Fruit fly (Drosophila melanogaster): ENCODE measurements around the gene fit.

Gene fit

DNA sequence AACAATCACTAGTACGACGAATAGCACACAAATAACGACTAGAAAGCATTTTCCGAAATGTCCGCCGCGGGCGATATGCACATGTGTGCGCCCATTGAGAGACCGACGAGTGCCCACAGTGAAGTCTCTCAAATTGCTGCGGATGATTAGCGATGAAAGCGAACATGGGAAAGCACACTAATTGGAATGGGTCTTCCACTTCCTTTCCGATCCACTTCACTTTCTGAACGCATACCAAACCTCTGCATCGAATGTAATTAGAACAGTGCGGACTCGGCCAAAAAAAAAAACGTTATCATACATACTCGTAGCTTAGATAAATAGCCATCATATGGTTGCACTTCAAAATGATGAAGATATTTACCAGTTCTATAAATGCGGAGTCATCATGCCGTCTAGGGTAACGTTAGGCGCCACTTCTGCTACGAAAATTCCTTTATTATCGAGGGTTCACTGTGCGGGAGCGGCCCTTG is 34.2 kb downstream of the fit start:
- peak; percentile 3 for TF ChIP-seq HLH106 (tag; optimal IDR thresholded peaks at IDR 0.05)
- TF ChIP-seq CG9705 (GFP tag; optimal IDR thresholded peaks at IDR 0.05), result no peak
- no peak for TF ChIP-seq sv (GFP tag; optimal IDR thresholded peaks at IDR 0.05)
- TF ChIP-seq sage (GFP tag; optimal IDR thresholded peaks at IDR 0.05), result no peak
- peak in 1 of 2 experiments; percentile 23 for TF ChIP-seq foxo (GFP tag; optimal IDR thresholded peaks at IDR 0.05)
- no peak for TF ChIP-seq Hnf4 (GFP tag; optimal IDR thresholded peaks at IDR 0.05)
- peak; percentile 29 for TF ChIP-seq fru (GFP tag; optimal IDR thresholded peaks at IDR 0.05)
- TF ChIP-seq br (GFP tag; optimal IDR thresholded peaks at IDR 0.05), result peak; percentile 40
- peak; percentile 20 for TF ChIP-seq rgr (GFP tag; optimal IDR thresholded peaks at IDR 0.05)
- TF ChIP-seq Jra (GFP tag; optimal IDR thresholded peaks at IDR 0.05), result no peak
- TF ChIP-seq dl (GFP tag; optimal IDR thresholded peaks at IDR 0.05; ENCODE audit: insufficient read depth in 1 of 2, partially characterized antibody in 2 of 2), result no peak
- TF ChIP-seq h (GFP tag; optimal IDR thresholded peaks at IDR 0.05), result peak; percentile 51
- no peak for TF ChIP-seq Mio (GFP tag; optimal IDR thresholded peaks at IDR 0.05)
- TF ChIP-seq pan (optimal IDR thresholded peaks at IDR 0.05), result no peak
- peak; percentile 26 for TF ChIP-seq psq (GFP tag; optimal IDR thresholded peaks at IDR 0.05)
- peak; percentile 51 for TF ChIP-seq ey (GFP tag; optimal IDR thresholded peaks at IDR 0.05)
- TF ChIP-seq OdsH (GFP tag; optimal IDR thresholded peaks at IDR 0.05), result peak; percentile 0
- TF ChIP-seq Dif (GFP tag; optimal IDR thresholded peaks at IDR 0.05; ENCODE audit: partially characterized antibody), result no peak
- TF ChIP-seq dmrt93B (GFP tag; optimal IDR thresholded peaks at IDR 0.05), result peak; percentile 24
- no peak for TF ChIP-seq Dfd (GFP tag; optimal IDR thresholded peaks at IDR 0.05)
- TF ChIP-seq Rel (GFP tag; optimal IDR thresholded peaks at IDR 0.05), result no peak
- TF ChIP-seq Rel (tag; optimal IDR thresholded peaks at IDR 0.05), result peak; percentile 91
- TF ChIP-seq Vsx2 (GFP tag; optimal IDR thresholded peaks at IDR 0.05; ENCODE audit: partially characterized antibody), result no peak
- TF ChIP-seq usp (GFP tag; optimal IDR thresholded peaks at IDR 0.05), result no peak
- no peak for TF ChIP-seq Hr78 (GFP tag; optimal IDR thresholded peaks at IDR 0.05)
- peak; percentile 26 for TF ChIP-seq woc (GFP tag; optimal IDR thresholded peaks at IDR 0.05)
- no peak for TF ChIP-seq lola (GFP tag; optimal IDR thresholded peaks at IDR 0.05)
- TF ChIP-seq Abd-B (GFP tag; optimal IDR thresholded peaks at IDR 0.05), result no peak
- no peak for TF ChIP-seq GATAd (GFP tag; optimal IDR thresholded peaks at IDR 0.05)

DNA sequence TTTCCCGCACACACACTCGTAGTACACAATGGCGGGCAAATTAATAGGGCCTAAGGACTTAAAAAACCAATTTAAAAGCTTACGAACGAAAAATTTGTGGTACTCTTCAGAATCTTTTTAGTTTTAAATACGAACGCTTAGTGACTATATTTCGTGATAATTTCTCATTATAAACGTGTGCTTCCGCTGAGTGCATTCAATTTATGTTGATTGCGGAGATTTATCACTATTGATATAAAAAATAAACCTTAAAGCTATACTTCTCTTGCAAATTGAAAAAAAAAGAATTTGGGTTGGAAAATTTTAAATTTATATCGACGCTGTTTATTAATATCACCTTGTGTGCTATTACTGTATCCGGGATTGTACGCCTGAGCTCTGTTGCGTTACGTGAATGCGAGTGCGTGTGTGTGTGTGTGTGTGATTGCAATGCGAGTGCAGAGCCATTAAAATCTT is 35.2 kb downstream of the fit start:
- TF ChIP-seq Dif (GFP tag; optimal IDR thresholded peaks at IDR 0.05; ENCODE audit: partially characterized antibody), result no peak
- peak; percentile 93 for TF ChIP-seq psq (GFP tag; optimal IDR thresholded peaks at IDR 0.05)
- TF ChIP-seq lola (GFP tag; optimal IDR thresholded peaks at IDR 0.05), result no peak
- TF ChIP-seq CG9705 (GFP tag; optimal IDR thresholded peaks at IDR 0.05), result peak; percentile 91
- peak; percentile 94 for TF ChIP-seq rgr (GFP tag; optimal IDR thresholded peaks at IDR 0.05)
- TF ChIP-seq Dfd (GFP tag; optimal IDR thresholded peaks at IDR 0.05), result peak; percentile 87
- TF ChIP-seq HLH106 (tag; optimal IDR thresholded peaks at IDR 0.05), result peak; percentile 95
- TF ChIP-seq Vsx2 (GFP tag; optimal IDR thresholded peaks at IDR 0.05; ENCODE audit: partially characterized antibody), result no peak
- no peak for TF ChIP-seq Hr78 (GFP tag; optimal IDR thresholded peaks at IDR 0.05)
- no peak for TF ChIP-seq N (GFP tag; optimal IDR thresholded peaks at IDR 0.05)
- TF ChIP-seq pan (optimal IDR thresholded peaks at IDR 0.05), result no peak
- peak; percentile 71 for TF ChIP-seq dsf (GFP tag; optimal IDR thresholded peaks at IDR 0.05; ENCODE audit: borderline replicate concordance)
- peak; percentile 90 for TF ChIP-seq Jra (GFP tag; optimal IDR thresholded peaks at IDR 0.05)
- no peak for TF ChIP-seq Myc (optimal IDR thresholded peaks at IDR 0.05)
- TF ChIP-seq Abd-B (GFP tag; optimal IDR thresholded peaks at IDR 0.05), result no peak
- no peak for TF ChIP-seq Mio (GFP tag; optimal IDR thresholded peaks at IDR 0.05)
- TF ChIP-seq CG32264 (GFP tag; optimal IDR thresholded peaks at IDR 0.05), result peak; percentile 93
- TF ChIP-seq OdsH (GFP tag; optimal IDR thresholded peaks at IDR 0.05), result peak; percentile 97
- TF ChIP-seq fru (GFP tag; optimal IDR thresholded peaks at IDR 0.05), result peak; percentile 98
- no peak for TF ChIP-seq GATAd (GFP tag; optimal IDR thresholded peaks at IDR 0.05)
- TF ChIP-seq woc (GFP tag; optimal IDR thresholded peaks at IDR 0.05), result peak; percentile 97
- TF ChIP-seq CrebA (GFP tag; optimal IDR thresholded peaks at IDR 0.05; ENCODE audit: borderline replicate concordance), result no peak
- TF ChIP-seq sv (GFP tag; optimal IDR thresholded peaks at IDR 0.05), result peak; percentile 31
- peak; percentile 95 for TF ChIP-seq br (GFP tag; optimal IDR thresholded peaks at IDR 0.05)
- TF ChIP-seq h (GFP tag; optimal IDR thresholded peaks at IDR 0.05), result peak; percentile 96
- TF ChIP-seq Rel (GFP tag; optimal IDR thresholded peaks at IDR 0.05), result peak; percentile 73
- peak; percentile 74 for TF ChIP-seq Rel (tag; optimal IDR thresholded peaks at IDR 0.05)
- TF ChIP-seq Sp1 (GFP tag; optimal IDR thresholded peaks at IDR 0.05), result peak; percentile 96
- peak; percentile 87 for TF ChIP-seq sage (GFP tag; optimal IDR thresholded peaks at IDR 0.05)
- no peak for TF ChIP-seq dl (GFP tag; optimal IDR thresholded peaks at IDR 0.05; ENCODE audit: insufficient read depth in 1 of 2, partially characterized antibody in 2 of 2)
- TF ChIP-seq ey (GFP tag; optimal IDR thresholded peaks at IDR 0.05), result peak; percentile 95
- peak; percentile 95 for TF ChIP-seq dmrt93B (GFP tag; optimal IDR thresholded peaks at IDR 0.05)
- TF ChIP-seq usp (GFP tag; optimal IDR thresholded peaks at IDR 0.05), result no peak
- peak; percentile 89 for TF ChIP-seq Hnf4 (GFP tag; optimal IDR thresholded peaks at IDR 0.05)
- TF ChIP-seq Hr83 (GFP tag; optimal IDR thresholded peaks at IDR 0.05; ENCODE audit: poor library complexity, severe bottlenecking), result no peak
- peak; percentile 82 for TF ChIP-seq brk (GFP tag; optimal IDR thresholded peaks at IDR 0.05)
- TF ChIP-seq tai (GFP tag; optimal IDR thresholded peaks at IDR 0.05), result peak; percentile 82
- no peak for TF ChIP-seq jim (GFP tag; optimal IDR thresholded peaks at IDR 0.05)
- peak; percentile 87 to 97 for TF ChIP-seq foxo (GFP tag; optimal IDR thresholded peaks at IDR 0.05)

Data from whole organism, wandering third instar larva.